Worm (Caenorhabditis elegans) whole organism, mixed stage, embryonic: ENCODE data around the gene cnnm-3.

Source experiments
- blmp-1 ChIP-seq: fragments of 150-350 bp; optimal IDR thresholded peaks from 2 replicates; lab custom pipeline; 2014; ENCODE audit warnings: missing biosample characterization, missing genetic modification characterization
- nhr-28 ChIP-seq: fragments of 150-350 bp; optimal IDR thresholded peaks from 2 replicates; lab custom pipeline; 2014; ENCODE audit warnings: missing biosample characterization, missing genetic modification characterization
- nhr-76 ChIP-seq: sonication (generic microtip); optimal IDR thresholded peaks from 2 replicates; lab custom pipeline; 2017; ENCODE audit warnings: missing biosample characterization, missing genetic modification characterization
- snpc-4 ChIP-seq: fragments of 150-350 bp; optimal IDR thresholded peaks from 2 replicates; lab custom pipeline; 2014; ENCODE audit warnings: missing biosample characterization, missing genetic modification characterization
- unc-120 ChIP-seq: sonication (generic microtip); optimal IDR thresholded peaks from 2 replicates; lab custom pipeline; 2017; ENCODE audit warnings: missing genetic modification characterization, missing compliant biosample characterization; ENCODE audit not compliant: poor library complexity, severe bottlenecking
- unc-62 ChIP-seq: fragments of 150-350 bp; optimal IDR thresholded peaks from 2 replicates; lab custom pipeline; 2014; ENCODE audit warnings: missing biosample characterization, missing genetic modification reagents, missing genetic modification characterization

ce11 chrX:3070322-3070721 is 24.7 kb upstream of the cnnm-3 start, which contains the start of gene ceh-31:
- TF ChIP-seq nhr-28 (no peak), unc-120 (tag; lab: Kevin White, UChicago) (no peak), unc-62 (no peak), blmp-1 (no peak), snpc-4 (no peak), nhr-76 (tag; lab: Kevin White, UChicago) (no peak)
